Fruit fly (Drosophila melanogaster) whole organism, embryonic: Measurements from ENCODE around the gene Tsp5D.
A peak's percentile ranks its signal among the peaks of the same experiment; 100 is the strongest.

Source experiments
- Atf6 ChIP-seq: fragments of 200-800 bp; sonication (Bioruptor generic); IDR thresholded peaks from 2 replicates; pipeline ENCODE4 v1.3.6; 2022; ENCODE audit warnings: missing biosample characterization, missing genetic modification characterization
- B-H2 ChIP-seq: fragments of 200-800 bp; sonication (Bioruptor generic); optimal IDR thresholded peaks from 2 replicates; lab custom pipeline; 2018; ENCODE audit warnings: missing biosample characterization, mild to moderate bottlenecking, missing genetic modification characterization
- Bgb ChIP-seq: fragments of 200-800 bp; sonication (Bioruptor generic); IDR thresholded peaks from 2 replicates; pipeline ENCODE4 v1.3.6; 2022; ENCODE audit warnings: missing biosample characterization, missing genetic modification characterization; ENCODE audit not compliant: partially characterized antibody
- Blimp-1 ChIP-seq: fragments of 200-800 bp; sonication (Bioruptor generic); optimal IDR thresholded peaks from 3 replicates; lab custom pipeline; 2018; ENCODE audit warnings: missing biosample characterization, missing genetic modification characterization, mild to moderate bottlenecking, moderate library complexity, missing genetic modification reagents
- C15 ChIP-seq: fragments of 200-800 bp; sonication (Bioruptor generic); IDR thresholded peaks from 3 replicates; pipeline ENCODE4 v1.3.6; 2022; ENCODE audit warnings: missing biosample characterization, missing genetic modification characterization
- CG10321 ChIP-seq: fragments of 200-800 bp; sonication (Bioruptor generic); IDR thresholded peaks from 2 replicates; pipeline ENCODE4 v1.3.6; 2022; ENCODE audit warnings: missing biosample characterization, missing genetic modification characterization
- CG11695 ChIP-seq: fragments of 200-800 bp; sonication (Bioruptor generic); IDR thresholded peaks from 3 replicates; pipeline ENCODE4 v1.3.6; 2022; ENCODE audit warnings: missing biosample characterization, missing genetic modification characterization
- CG11723 ChIP-seq: fragments of 200-800 bp; sonication (Bioruptor generic); optimal IDR thresholded peaks from 2 replicates; lab custom pipeline; 2017; ENCODE audit warnings: missing biosample characterization, mild to moderate bottlenecking, missing genetic modification characterization
- CG12942 ChIP-seq: fragments of 200-800 bp; sonication (Bioruptor generic); optimal IDR thresholded peaks from 3 replicates; lab custom pipeline; 2016; ENCODE audit warnings: missing biosample characterization, missing genetic modification characterization
- CG13775 ChIP-seq: fragments of 200-800 bp; sonication (Bioruptor generic); optimal IDR thresholded peaks from 3 replicates; lab custom pipeline; 2017; ENCODE audit warnings: missing biosample characterization, mild to moderate bottlenecking, missing genetic modification characterization
- CG14667 ChIP-seq: fragments of 200-800 bp; sonication (Bioruptor generic); IDR thresholded peaks from 2 replicates; pipeline ENCODE4 v1.3.6; 2022; ENCODE audit warnings: missing biosample characterization, missing genetic modification characterization
- CG16779 ChIP-seq: fragments of 200-800 bp; sonication (Bioruptor generic); IDR thresholded peaks from 2 replicates; pipeline ENCODE4 v1.3.6; 2022; ENCODE audit warnings: missing biosample characterization, missing genetic modification characterization
- CG30020 ChIP-seq: fragments of 200-800 bp; optimal IDR thresholded peaks from 2 replicates; lab custom pipeline; 2019; ENCODE audit warnings: missing biosample characterization, mild to moderate bottlenecking, missing genetic modification characterization, moderate library complexity
- CG3847 ChIP-seq: fragments of 200-800 bp; sonication (Bioruptor generic); IDR thresholded peaks from 2 replicates; pipeline ENCODE4 v1.3.6; 2022; ENCODE audit warnings: missing biosample characterization, missing genetic modification characterization
- CG6765 ChIP-seq: fragments of 200-800 bp; sonication (Bioruptor generic); optimal IDR thresholded peaks from 3 replicates; lab custom pipeline; 2017; ENCODE audit warnings: missing biosample characterization, mild to moderate bottlenecking, missing genetic modification characterization
- CG7357 ChIP-seq: fragments of 200-800 bp; sonication (Bioruptor generic); IDR thresholded peaks from 3 replicates; pipeline ENCODE4 v1.3.6; 2022; ENCODE audit warnings: missing biosample characterization, missing genetic modification characterization
- CG7556 ChIP-seq: fragments of 200-800 bp; sonication (Bioruptor generic); optimal IDR thresholded peaks from 2 replicates; lab custom pipeline; 2017; ENCODE audit warnings: missing biosample characterization, mild to moderate bottlenecking, missing genetic modification characterization
- CG8359 ChIP-seq: fragments of 200-800 bp; sonication (Bioruptor generic); optimal IDR thresholded peaks from 2 replicates; lab custom pipeline; 2017; ENCODE audit warnings: missing biosample characterization, mild to moderate bottlenecking, missing genetic modification characterization, borderline replicate concordance
- CG9215 ChIP-seq: fragments of 200-800 bp; sonication (Bioruptor generic); IDR thresholded peaks from 2 replicates; pipeline ENCODE4 v1.3.6; 2022; ENCODE audit warnings: missing biosample characterization, missing genetic modification characterization
- CG9876 ChIP-seq: fragments of 200-800 bp; sonication (Bioruptor generic); optimal IDR thresholded peaks from 2 replicates; lab custom pipeline; 2016; ENCODE audit warnings: missing biosample characterization, missing genetic modification characterization
- CoRest ChIP-seq: fragments of 200-800 bp; sonication (Bioruptor generic); optimal IDR thresholded peaks from 3 replicates; lab custom pipeline; 2018; ENCODE audit warnings: missing biosample characterization, mild to moderate bottlenecking, missing genetic modification characterization, moderate library complexity
- Doc3 ChIP-seq: fragments of 200-800 bp; sonication (Bioruptor generic); IDR thresholded peaks from 3 replicates; pipeline ENCODE4 v1.3.6; 2022; ENCODE audit warnings: missing biosample characterization, missing genetic modification characterization; ENCODE audit not compliant: partially characterized antibody
- Eip74EF ChIP-seq, 2 experiments: fragments of 200-800 bp in 1 of 2; fragments of >200 bp in 1 of 2; sonication (Bioruptor generic) in 1 of 2; optimal IDR thresholded peaks; 2 replicates each; lab custom pipeline; 2017 to 2019; ENCODE audit warnings: missing biosample characterization in 2 of 2, missing genetic modification characterization in 2 of 2, mild to moderate bottlenecking in 1 of 2, moderate library complexity in 1 of 2
- HHEX ChIP-seq: fragments of 200-800 bp; sonication (Bioruptor generic); optimal IDR thresholded peaks from 3 replicates; lab custom pipeline; 2017; ENCODE audit warnings: missing biosample characterization, mild to moderate bottlenecking, missing genetic modification characterization, missing genetic modification reagents
- HLH3B ChIP-seq: fragments of 200-800 bp; sonication (Bioruptor generic); IDR thresholded peaks from 2 replicates; pipeline ENCODE4 v1.3.6; 2022; ENCODE audit warnings: missing biosample characterization, missing genetic modification characterization
- HmgD ChIP-seq: fragments of 200-800 bp; sonication (Bioruptor generic); optimal IDR thresholded peaks from 3 replicates; lab custom pipeline; 2016; ENCODE audit warnings: missing biosample characterization, missing genetic modification characterization
- Nf-YC ChIP-seq: fragments of 200-800 bp; optimal IDR thresholded peaks from 3 replicates; lab custom pipeline; 2019; ENCODE audit warnings: missing biosample characterization, mild to moderate bottlenecking, missing genetic modification characterization, moderate library complexity
- Oli ChIP-seq: fragments of 200-800 bp; sonication (Bioruptor generic); optimal IDR thresholded peaks from 2 replicates; lab custom pipeline; 2018; ENCODE audit warnings: missing biosample characterization, mild to moderate bottlenecking, missing genetic modification characterization, moderate library complexity
- Optix ChIP-seq: fragments of 200-800 bp; sonication (Bioruptor generic); IDR thresholded peaks from 3 replicates; pipeline ENCODE4 v1.3.6; 2022; ENCODE audit warnings: missing biosample characterization, missing genetic modification characterization
- Pdp1 ChIP-seq, 2 experiments: fragments of 200-800 bp; sonication (Bioruptor generic); optimal IDR thresholded peaks; 3 replicates each; lab custom pipeline; 2016; ENCODE audit warnings: missing biosample characterization in 2 of 2, missing genetic modification characterization in 2 of 2, mild to moderate bottlenecking in 1 of 2, moderate library complexity in 1 of 2
- Six4 ChIP-seq: fragments of 200-800 bp; sonication (Bioruptor generic); optimal IDR thresholded peaks from 2 replicates; lab custom pipeline; 2016; ENCODE audit warnings: missing biosample characterization, missing genetic modification characterization
- Taf1 ChIP-seq: fragments of 200-800 bp; sonication (Bioruptor generic); IDR thresholded peaks from 2 replicates; pipeline ENCODE4 v1.3.6; 2022; ENCODE audit warnings: missing biosample characterization, missing genetic modification characterization
- ash1 ChIP-seq: fragments of 200-800 bp; sonication (Bioruptor generic); optimal IDR thresholded peaks from 2 replicates; lab custom pipeline; 2018; ENCODE audit warnings: missing biosample characterization, mild to moderate bottlenecking, missing genetic modification characterization
- az2 ChIP-seq: fragments of 200-800 bp; sonication (Bioruptor generic); optimal IDR thresholded peaks from 3 replicates; lab custom pipeline; 2016; ENCODE audit warnings: missing biosample characterization, missing genetic modification characterization
- btn ChIP-seq: fragments of 200-800 bp; sonication (Bioruptor generic); optimal IDR thresholded peaks from 2 replicates; lab custom pipeline; 2016; ENCODE audit warnings: missing biosample characterization, missing genetic modification characterization
- cg ChIP-seq: fragments of 200-800 bp; sonication (Bioruptor generic); optimal IDR thresholded peaks from 3 replicates; lab custom pipeline; 2019; ENCODE audit warnings: missing biosample characterization, mild to moderate bottlenecking, missing genetic modification characterization, moderate library complexity
- chm ChIP-seq: fragments of 200-800 bp; sonication (Bioruptor generic); IDR thresholded peaks from 2 replicates; pipeline ENCODE4 v1.3.6; 2022; ENCODE audit warnings: missing biosample characterization, missing genetic modification characterization
- cwo ChIP-seq: fragments of 200-800 bp; sonication (Bioruptor generic); optimal IDR thresholded peaks from 3 replicates; lab custom pipeline; 2017; ENCODE audit warnings: missing biosample characterization, missing genetic modification characterization, mild to moderate bottlenecking, moderate library complexity, missing genetic modification reagents
- dimm ChIP-seq: fragments of 200-800 bp; sonication (Bioruptor generic); IDR thresholded peaks from 2 replicates; pipeline ENCODE4 v1.3.6; 2022; ENCODE audit warnings: missing biosample characterization, missing genetic modification characterization
- ems ChIP-seq: fragments of 200-800 bp; sonication (Bioruptor generic); optimal IDR thresholded peaks from 3 replicates; lab custom pipeline; 2016; ENCODE audit warnings: missing biosample characterization, missing genetic modification characterization
- esg ChIP-seq: fragments of 200-800 bp; sonication (Bioruptor generic); conservative IDR thresholded peaks from 2 replicates; pipeline ENCODE4 v1.3.6; 2022; ENCODE audit warnings: missing biosample characterization, missing genetic modification characterization
- gcm ChIP-seq: fragments of 200-800 bp; sonication (Bioruptor generic); optimal IDR thresholded peaks from 2 replicates; lab custom pipeline; 2019; ENCODE audit warnings: missing biosample characterization, mild to moderate bottlenecking, missing genetic modification characterization, moderate library complexity
- lab ChIP-seq: fragments of 200-800 bp; sonication (Bioruptor generic); optimal IDR thresholded peaks from 3 replicates; lab custom pipeline; 2017; ENCODE audit warnings: missing biosample characterization, missing genetic modification characterization, mild to moderate bottlenecking, moderate library complexity, missing genetic modification reagents
- phol ChIP-seq: fragments of 200-800 bp; sonication (Bioruptor generic); optimal IDR thresholded peaks from 3 replicates; lab custom pipeline; 2018; ENCODE audit warnings: missing biosample characterization, mild to moderate bottlenecking, missing genetic modification characterization, moderate library complexity
- pnt ChIP-seq: fragments of 200-800 bp; sonication (Bioruptor generic); optimal IDR thresholded peaks from 3 replicates; lab custom pipeline; 2016; ENCODE audit warnings: missing biosample characterization, missing genetic modification characterization
- pzg ChIP-seq: fragments of 200-800 bp; sonication (Bioruptor generic); optimal IDR thresholded peaks from 3 replicates; lab custom pipeline; 2018; ENCODE audit warnings: missing biosample characterization, mild to moderate bottlenecking, missing genetic modification characterization, moderate library complexity
- sens-2 ChIP-seq: fragments of 200-800 bp; sonication (Bioruptor generic); IDR thresholded peaks from 2 replicates; pipeline ENCODE4 v1.3.6; 2022; ENCODE audit warnings: missing biosample characterization, missing genetic modification characterization
- ssp ChIP-seq: fragments of 200-800 bp; sonication (Bioruptor generic); IDR thresholded peaks from 2 replicates; pipeline ENCODE4 v1.3.6; 2022; ENCODE audit warnings: missing biosample characterization, missing genetic modification characterization
- tin ChIP-seq: fragments of 200-800 bp; sonication (Bioruptor generic); optimal IDR thresholded peaks from 3 replicates; lab custom pipeline; 2016; ENCODE audit warnings: missing biosample characterization, missing genetic modification characterization
- tx ChIP-seq: fragments of 200-800 bp; sonication (Bioruptor generic); optimal IDR thresholded peaks from 2 replicates; lab custom pipeline; 2016; ENCODE audit warnings: missing biosample characterization, missing genetic modification characterization

Gene Tsp5D

DNA sequence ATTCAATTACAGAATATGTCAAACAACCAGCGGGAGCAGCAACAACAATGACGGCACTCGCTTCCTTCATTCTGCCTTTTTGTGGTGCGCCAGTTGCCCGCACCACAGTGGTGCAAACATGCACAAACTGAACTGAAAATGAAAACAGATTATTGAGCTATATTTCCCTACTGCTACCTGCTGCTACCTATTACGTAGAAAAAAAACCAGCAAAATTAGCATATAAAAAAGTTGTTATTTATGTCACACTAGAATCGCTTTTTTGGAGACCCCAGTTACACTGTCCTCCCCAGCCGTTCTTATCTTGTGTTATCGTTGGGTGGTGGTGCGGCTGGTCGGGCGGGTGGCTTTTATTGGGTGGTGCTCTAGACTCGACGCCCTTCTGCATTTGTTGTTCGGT, 22.9 kb upstream of the Tsp5D start (continued):
- TF ChIP-seq CG9876 (GFP tag; lab: Kevin White, UChicago) (peak; percentile 57), CG14667 (peak; percentile 84), esg (peak; percentile 87), dimm (GFP tag; lab: Robert Waterston, UW) (peak; percentile 71), CG11695 (peak; percentile 92), CG8359 (GFP tag; lab: Kevin White, UChicago) (peak; percentile 56), Nf-YC (peak; percentile 2), HLH3B (GFP tag; lab: Robert Waterston, UW) (peak; percentile 93), CG9215 (peak; percentile 78), lab (GFP tag; lab: Kevin White, UChicago) (peak; percentile 92), Blimp-1 (GFP tag; lab: Kevin White, UChicago) (peak; percentile 81), CG6765 (GFP tag; lab: Kevin White, UChicago) (peak; percentile 3), tx (peak; percentile 63), ash1 (GFP tag; lab: Kevin White, UChicago) (no peak), CG11723 (GFP tag; lab: Kevin White, UChicago) (peak; percentile 35), cwo (GFP tag; lab: Kevin White, UChicago) (peak; percentile 82), Doc3 (GFP tag; lab: Robert Waterston, UW) (no peak), cg (GFP tag; lab: Kevin White, UChicago) (no peak), CG10321 (peak; percentile 31; the same call in 1 of the 2 replicates), Six4 (GFP tag; lab: Kevin White, UChicago) (peak; percentile 65), gcm (GFP tag; lab: Kevin White, UChicago) (peak; percentile 54), CG13775 (peak; percentile 56), Atf6 (GFP tag; lab: Robert Waterston, UW) (peak; percentile 86), ems (GFP tag; lab: Kevin White, UChicago) (peak; percentile 73), az2 (GFP tag; lab: Kevin White, UChicago) (peak; percentile 78), ssp (GFP tag; lab: Robert Waterston, UW) (peak; percentile 80), Optix (GFP tag; lab: Robert Waterston, UW) (peak; percentile 93), sens-2 (GFP tag; lab: Robert Waterston, UW) (peak; percentile 59; the same call in 1 of the 2 replicates), CoRest (tag; lab: Kevin White, UChicago) (peak; percentile 63), B-H2 (GFP tag; lab: Kevin White, UChicago) (no peak), Eip74EF (GFP tag; optimal IDR thresholded peaks at IDR 0.05; lab: Kevin White, UChicago) (no peak), Pdp1 (GFP tag; optimal IDR thresholded peaks at IDR 0.05; lab: Kevin White, UChicago) (peak; percentile 79 to 84), CG7357 (GFP tag; lab: Robert Waterston, UW) (peak; percentile 74), HmgD (peak; percentile 47), chm (GFP tag; lab: Robert Waterston, UW) (peak; percentile 88), tin (GFP tag; lab: Kevin White, UChicago) (peak; percentile 78), Bgb (GFP tag; lab: Robert Waterston, UW) (peak; percentile 44; the same call in 1 of the 2 replicates), Oli (peak; percentile 82), CG7556 (peak; percentile 77), phol (peak; percentile 74), pzg (no peak), C15 (GFP tag; lab: Robert Waterston, UW) (peak; percentile 80; the same call in 2 of the 3 replicates), CG3847 (peak; percentile 76), CG30020 (tag; lab: Kevin White, UChicago) (no peak), Taf1 (GFP tag; lab: Robert Waterston, UW) (peak; percentile 80), pnt (GFP tag; lab: Kevin White, UChicago) (peak; percentile 79), btn (GFP tag; lab: Kevin White, UChicago) (peak; percentile 77), HHEX (GFP tag; lab: Kevin White, UChicago) (peak; percentile 82), CG16779 (peak; percentile 84), CG12942 (GFP tag; lab: Kevin White, UChicago) (peak; percentile 59)
